Worm (Caenorhabditis elegans): ENCODE results near the gene ugt-10.

ce11 chrV:4912313-4912712 lies 12.4 kb upstream of the ugt-10 start, which contains the start of gene H23N18.5:
- TF ChIP-seq lin-26 (GFP tag; IDR thresholded peaks at IDR 0.05) (no peak), pha-4 (tag; optimal IDR thresholded peaks at IDR 0.05) (no peak), ceh-91 (GFP tag; IDR thresholded peaks at IDR 0.05) (no peak), ama-1 (optimal IDR thresholded peaks at IDR 0.05) (no peak), ama-1 (GFP tag; optimal IDR thresholded peaks at IDR 0.05) (no peak), unc-62 (GFP tag; optimal IDR thresholded peaks at IDR 0.05) (no peak), snpc-4 (GFP tag; optimal IDR thresholded peaks at IDR 0.05) (no peak), snpc-4 (tag; optimal IDR thresholded peaks at IDR 0.05) (no peak), nfya-2 (GFP tag; IDR thresholded peaks at IDR 0.05) (no peak), efl-1 (GFP tag; optimal IDR thresholded peaks at IDR 0.05) (no peak), rcor-1 (GFP tag; IDR thresholded peaks at IDR 0.05) (no peak), attf-3 (GFP tag; conservative IDR thresholded peaks at IDR 0.05) (no peak)

Data from whole organism, young adult.